Fruit fly (Drosophila melanogaster): ENCODE data around the gene wnd.
A peak's percentile ranks its signal among the peaks of the same experiment; 100 is the strongest.

The wnd gene

DNA sequence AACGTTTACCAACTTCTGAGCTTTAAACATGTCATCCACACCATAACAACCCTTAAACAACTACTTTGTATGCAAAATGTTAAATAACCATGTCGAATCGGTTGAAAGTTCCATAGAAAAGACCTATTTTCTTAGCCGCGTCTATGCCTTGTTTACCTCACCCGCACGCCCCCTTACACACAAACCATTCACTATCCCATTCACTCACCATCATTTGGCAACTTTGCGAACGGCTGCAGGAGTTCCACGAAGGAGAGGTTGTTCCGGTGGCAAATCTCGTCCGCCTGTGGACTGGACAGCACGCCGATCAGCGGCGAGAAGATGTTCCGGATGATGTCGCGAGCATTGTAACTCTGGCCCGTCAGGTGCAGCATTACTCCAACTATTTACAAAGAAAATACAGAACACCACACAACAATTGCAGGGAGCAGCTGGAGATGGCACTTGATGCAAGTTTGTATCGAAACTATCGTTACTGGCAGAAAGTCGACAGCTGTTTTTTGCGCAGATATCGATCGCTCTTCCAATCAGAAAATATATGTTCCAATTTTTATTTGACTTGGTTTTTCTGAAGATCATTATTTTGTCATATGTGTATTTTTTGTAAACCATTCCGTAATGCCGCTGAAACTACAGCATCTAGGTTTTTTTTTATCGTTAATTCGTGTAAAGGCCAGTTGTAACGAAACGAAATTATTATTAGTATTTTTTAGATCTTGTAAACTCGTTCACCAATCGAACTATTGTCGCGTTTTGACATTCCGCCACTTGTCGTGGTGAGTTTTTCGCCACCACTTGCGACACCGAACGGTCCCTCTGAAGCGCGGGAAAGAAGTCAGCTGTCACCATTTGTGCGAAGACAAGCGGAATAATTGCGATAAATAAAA lies 17.3 kb downstream of the wnd start, which contains the start of gene asf1:
TSS of gene asf1 (plus strand) at position 823 of the 887 bp plus-strand sequence.
- peak; percentile 31; the same call in 1 of the 2 replicates for TF ChIP-seq CG32121 (GFP tag; IDR thresholded peaks at IDR 0.05)
- no peak for TF ChIP-seq Pif1B (GFP tag; optimal IDR thresholded peaks at IDR 0.05)
- TF ChIP-seq CG8159 (tag; optimal IDR thresholded peaks at IDR 0.05) = no peak
- 0 out of 3 replicates have a peak, but pooled peaks have one; percentile 12 for TF ChIP-seq CG4496 (GFP tag; IDR thresholded peaks at IDR 0.05)
- TF ChIP-seq Snoo (tag; optimal IDR thresholded peaks at IDR 0.05) = no peak
- no peak for TF ChIP-seq CG9948 (tag; optimal IDR thresholded peaks at IDR 0.05)
- no peak for TF ChIP-seq rn (GFP tag; IDR thresholded peaks at IDR 0.05)
- TF ChIP-seq Ets98B (GFP tag; IDR thresholded peaks at IDR 0.05) = no peak; the same call in 1 of the 2 replicates
- TF ChIP-seq CG15710 (tag; optimal IDR thresholded peaks at IDR 0.05) = no peak
- no peak for TF ChIP-seq EcR (GFP tag; optimal IDR thresholded peaks at IDR 0.05)

DNA sequence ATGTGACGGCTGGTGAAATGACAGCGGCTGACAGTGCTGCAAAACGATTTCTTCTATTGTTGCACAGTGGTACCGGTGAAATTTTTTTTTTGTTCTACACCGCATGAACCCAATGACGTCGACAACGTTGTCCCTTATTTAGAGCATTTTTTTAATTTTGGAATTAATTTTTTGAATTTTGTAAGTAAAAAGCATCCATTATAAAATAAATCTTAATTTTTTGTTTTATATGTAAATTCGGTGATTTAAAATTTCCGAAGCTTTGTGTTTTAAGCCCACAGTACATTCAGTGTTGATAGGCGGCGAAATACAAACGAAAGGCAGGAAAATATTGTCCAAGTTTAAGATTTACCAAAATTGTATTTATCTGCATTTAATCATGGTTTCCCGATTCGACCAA lies 23.4 kb downstream of the wnd start, which contains the start of the genes Lon and PIG-F:
TSS of gene Lon (minus strand) at position 28 of the 400 bp plus-strand sequence.
TSS of gene PIG-F (plus strand) at position 284 of the 400 bp plus-strand sequence.
- TF ChIP-seq CG4496 (GFP tag; IDR thresholded peaks at IDR 0.05) (peak; percentile 98), CG8159 (tag; optimal IDR thresholded peaks at IDR 0.05) (peak; percentile 99), CG32121 (GFP tag; IDR thresholded peaks at IDR 0.05) (peak; percentile 98), D1 (tag; optimal IDR thresholded peaks at IDR 0.05) (no peak), CG17806 (tag; optimal IDR thresholded peaks at IDR 0.05) (peak; percentile 99), Pif1B (GFP tag; optimal IDR thresholded peaks at IDR 0.05) (peak; percentile 99), EcR (GFP tag; optimal IDR thresholded peaks at IDR 0.05) (no peak), CG14655 (GFP tag; optimal IDR thresholded peaks at IDR 0.05) (peak; percentile 99), fd96Ca (GFP tag; IDR thresholded peaks at IDR 0.05) (peak; percentile 98), rn (GFP tag; IDR thresholded peaks at IDR 0.05) (peak; percentile 95), CG10348 (GFP tag; IDR thresholded peaks at IDR 0.05) (peak; percentile 95), Snoo (tag; optimal IDR thresholded peaks at IDR 0.05) (peak; percentile 99), CG9948 (tag; optimal IDR thresholded peaks at IDR 0.05) (peak; percentile 99), gl (tag; optimal IDR thresholded peaks at IDR 0.05) (peak; percentile 94), Ets98B (GFP tag; IDR thresholded peaks at IDR 0.05) (peak; percentile 96), CG8301 (tag; optimal IDR thresholded peaks at IDR 0.05) (peak; percentile 97), CG15710 (tag; optimal IDR thresholded peaks at IDR 0.05) (peak; percentile 99), CG12605 (GFP tag; IDR thresholded peaks at IDR 0.05) (no peak; the same call in none of the 2 replicates), Pif1A (GFP tag; optimal IDR thresholded peaks at IDR 0.05) (peak; percentile 99), CG13204 (GFP tag; optimal IDR thresholded peaks at IDR 0.05) (no peak), CG34367 (tag; optimal IDR thresholded peaks at IDR 0.05) (peak; percentile 96)

DNA sequence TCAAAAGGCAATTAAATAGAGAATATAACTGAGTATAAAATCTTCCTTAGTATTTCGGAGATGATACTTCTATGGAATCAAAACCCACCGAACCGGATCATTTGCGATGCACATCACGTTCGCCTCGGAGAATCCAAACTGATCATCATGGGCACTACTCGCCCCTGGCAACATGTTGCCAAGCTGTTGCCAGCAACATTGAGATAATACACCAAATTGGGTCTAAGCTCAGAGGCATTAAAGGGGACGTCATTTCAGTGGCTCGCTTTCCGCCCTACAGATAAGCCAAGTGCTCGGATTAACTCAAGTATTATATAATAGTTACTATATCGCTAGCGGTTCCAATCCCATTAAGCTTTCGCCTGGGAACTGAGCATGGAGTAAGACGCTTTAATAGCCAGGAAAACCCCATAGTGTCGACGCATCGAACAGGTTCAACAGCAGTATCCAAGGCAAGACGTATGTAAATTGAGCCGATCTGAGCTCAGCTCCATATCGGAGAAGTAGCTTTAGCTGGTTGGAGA lies 29.5 kb downstream of the wnd start, which contains the start of the genes lush and CG9372:
TSS of gene lush (minus strand) at position 117 of the 524 bp plus-strand sequence.
TSS of gene CG9372 (plus strand) at position 235 of the 524 bp plus-strand sequence.
- no peak for TF ChIP-seq fd96Ca (GFP tag; IDR thresholded peaks at IDR 0.05)
- TF ChIP-seq CG12605 (GFP tag; IDR thresholded peaks at IDR 0.05) = no peak
- no peak for TF ChIP-seq CG34367 (tag; optimal IDR thresholded peaks at IDR 0.05)
- TF ChIP-seq gl (tag; optimal IDR thresholded peaks at IDR 0.05) = no peak
- TF ChIP-seq Pif1A (GFP tag; optimal IDR thresholded peaks at IDR 0.05) = no peak
- no peak for TF ChIP-seq CG9948 (tag; optimal IDR thresholded peaks at IDR 0.05)
- no peak for TF ChIP-seq CG13204 (GFP tag; optimal IDR thresholded peaks at IDR 0.05)
- no peak for TF ChIP-seq EcR (GFP tag; optimal IDR thresholded peaks at IDR 0.05)
- no peak for TF ChIP-seq CG15710 (tag; optimal IDR thresholded peaks at IDR 0.05)
- TF ChIP-seq CG17806 (tag; optimal IDR thresholded peaks at IDR 0.05) = no peak
- no peak for TF ChIP-seq Pif1B (GFP tag; optimal IDR thresholded peaks at IDR 0.05)
- no peak for TF ChIP-seq CG14655 (GFP tag; optimal IDR thresholded peaks at IDR 0.05)
- TF ChIP-seq rn (GFP tag; IDR thresholded peaks at IDR 0.05) = no peak
- TF ChIP-seq Snoo (tag; optimal IDR thresholded peaks at IDR 0.05) = no peak
- no peak for TF ChIP-seq CG8301 (tag; optimal IDR thresholded peaks at IDR 0.05)
- TF ChIP-seq CG32121 (GFP tag; IDR thresholded peaks at IDR 0.05) = no peak

DNA sequence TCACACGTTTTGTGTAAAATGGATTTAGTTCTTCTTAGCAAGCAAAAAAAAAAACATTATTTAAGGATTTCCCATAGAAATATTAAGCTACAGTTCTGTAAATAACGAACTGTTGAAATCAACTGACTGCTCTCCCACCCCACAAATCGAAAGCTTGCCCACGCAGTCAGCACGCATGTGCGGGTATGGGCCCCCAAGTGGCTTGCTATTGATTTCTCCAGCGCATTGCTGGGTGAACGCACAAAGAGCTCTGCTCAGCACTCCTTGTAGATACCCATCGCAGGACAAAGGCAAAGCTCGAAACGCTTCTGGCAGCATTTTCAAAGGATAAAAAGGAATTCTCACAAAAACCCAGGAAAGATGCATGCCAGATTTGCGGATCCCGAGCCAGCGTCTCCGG lies 34.2 kb downstream of the wnd start, which contains the start of gene CG9368:
TSS of gene CG9368 (plus strand) at position 221 of the 400 bp plus-strand sequence.
- TF ChIP-seq Pif1B (GFP tag; optimal IDR thresholded peaks at IDR 0.05) = no peak
- TF ChIP-seq CG15710 (tag; optimal IDR thresholded peaks at IDR 0.05) = no peak
- TF ChIP-seq CG32121 (GFP tag; IDR thresholded peaks at IDR 0.05) = no peak
- no peak for TF ChIP-seq rn (GFP tag; IDR thresholded peaks at IDR 0.05)
- no peak for TF ChIP-seq CG8301 (tag; optimal IDR thresholded peaks at IDR 0.05)
- no peak for TF ChIP-seq D1 (tag; optimal IDR thresholded peaks at IDR 0.05)

DNA sequence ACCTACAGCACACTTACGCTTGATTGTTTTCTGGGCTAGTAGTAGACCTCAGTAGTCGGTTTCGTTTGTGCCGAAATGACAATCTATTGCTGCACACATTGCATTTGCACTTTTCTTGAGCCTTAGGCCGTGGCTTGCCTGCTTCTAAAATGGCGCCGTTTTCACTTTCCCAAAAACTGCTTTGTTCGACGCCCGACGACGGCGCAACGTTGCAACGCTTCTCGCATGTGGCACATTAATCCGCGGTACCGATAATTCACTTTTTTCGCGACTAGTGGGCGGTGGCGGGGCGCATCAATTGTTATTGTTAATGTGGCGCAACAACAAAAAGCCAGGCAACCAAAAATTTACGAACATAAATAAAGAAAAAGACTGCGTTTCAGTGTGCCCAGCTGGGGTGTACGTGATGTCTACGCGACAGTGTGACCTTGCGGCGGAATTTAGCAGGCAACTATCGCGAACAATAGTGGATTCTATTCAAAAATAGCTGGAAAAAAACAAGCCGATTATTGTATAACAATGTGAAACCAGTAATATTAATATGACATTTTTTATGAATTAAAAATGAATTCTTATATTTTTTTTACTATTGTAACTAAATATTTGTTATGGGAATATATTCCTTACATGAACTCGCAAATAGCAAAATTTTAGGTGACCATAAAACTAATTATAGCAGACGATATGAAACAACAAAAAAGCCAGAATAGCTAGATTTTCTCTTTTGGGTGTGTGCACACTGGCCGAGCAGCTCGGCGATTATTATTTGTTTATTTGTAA lies 37.0 kb downstream of the wnd start, which contains the start of the genes ash1 and Taf6:
TSS of gene ash1 (minus strand) at position 387 of the 780 bp plus-strand sequence.
TSS of gene Taf6 (plus strand) at position 720 of the 780 bp plus-strand sequence.
- TF ChIP-seq CG4496 (GFP tag; IDR thresholded peaks at IDR 0.05) (0 out of 3 replicates have a peak, but pooled peaks have one; percentile 24), fd96Ca (GFP tag; IDR thresholded peaks at IDR 0.05) (no peak), CG12605 (GFP tag; IDR thresholded peaks at IDR 0.05) (no peak), CG15710 (tag; optimal IDR thresholded peaks at IDR 0.05) (peak; percentile 8)
